Fruit fly (Drosophila melanogaster) whole organism, embryonic: ENCODE results near the gene CG5440.
A peak's percentile ranks its signal among the peaks of the same experiment; 100 is the strongest.

Experiments
- ATbp ChIP-seq: fragments of 200-800 bp; sonication (Bioruptor generic); optimal IDR thresholded peaks from 2 replicates; lab custom pipeline; 2017; ENCODE audit warnings: missing biosample characterization, mild to moderate bottlenecking, missing genetic modification characterization, missing genetic modification reagents
- Adf1 ChIP-seq: fragments of 200-800 bp; sonication (Bioruptor generic); IDR thresholded peaks from 2 replicates; pipeline ENCODE4 v1.3.6; 2022; ENCODE audit warnings: missing biosample characterization, missing genetic modification characterization
- Aef1 ChIP-seq: fragments of 200-800 bp; sonication (Bioruptor generic); IDR thresholded peaks from 3 replicates; pipeline ENCODE4 v1.3.6; 2022; ENCODE audit warnings: missing biosample characterization, missing genetic modification characterization
- Atf6 ChIP-seq: fragments of 200-800 bp; sonication (Bioruptor generic); IDR thresholded peaks from 2 replicates; pipeline ENCODE4 v1.3.6; 2022; ENCODE audit warnings: missing biosample characterization, missing genetic modification characterization
- CG10462 ChIP-seq: fragments of 200-800 bp; sonication (Bioruptor generic); optimal IDR thresholded peaks from 2 replicates; lab custom pipeline; 2016; ENCODE audit warnings: missing biosample characterization, missing genetic modification characterization
- CG10979 ChIP-seq: fragments of 200-800 bp; sonication (Bioruptor generic); optimal IDR thresholded peaks from 2 replicates; lab custom pipeline; 2018; ENCODE audit warnings: missing biosample characterization, mild to moderate bottlenecking, missing genetic modification characterization, moderate library complexity
- CG12104 ChIP-seq: fragments of 200-800 bp; sonication (Bioruptor generic); optimal IDR thresholded peaks from 3 replicates; lab custom pipeline; 2016; ENCODE audit warnings: missing biosample characterization, missing genetic modification characterization
- CG12155 ChIP-seq: fragments of 200-800 bp; sonication (Bioruptor generic); optimal IDR thresholded peaks from 3 replicates; lab custom pipeline; 2016; ENCODE audit warnings: missing biosample characterization, missing genetic modification characterization
- CG12659 ChIP-seq: fragments of 200-800 bp; sonication (Bioruptor generic); optimal IDR thresholded peaks from 3 replicates; lab custom pipeline; 2017; ENCODE audit warnings: mild to moderate bottlenecking, missing biosample characterization, missing genetic modification reagents, missing genetic modification characterization
- CG13123 ChIP-seq: fragments of 200-800 bp; sonication (Bioruptor generic); optimal IDR thresholded peaks from 2 replicates; lab custom pipeline; 2016; ENCODE audit warnings: missing biosample characterization, missing genetic modification characterization
- CG15514 ChIP-seq: fragments of 200-800 bp; sonication (Bioruptor generic); optimal IDR thresholded peaks from 3 replicates; lab custom pipeline; 2017; ENCODE audit warnings: missing biosample characterization, missing genetic modification characterization, mild to moderate bottlenecking, moderate library complexity, missing genetic modification reagents
- CG16779 ChIP-seq: fragments of 200-800 bp; sonication (Bioruptor generic); IDR thresholded peaks from 2 replicates; pipeline ENCODE4 v1.3.6; 2022; ENCODE audit warnings: missing biosample characterization, missing genetic modification characterization
- CG2120 ChIP-seq: fragments of 200-800 bp; sonication (Bioruptor generic); optimal IDR thresholded peaks from 3 replicates; lab custom pipeline; 2016; ENCODE audit warnings: missing biosample characterization, missing genetic modification characterization
- CG2875 ChIP-seq: fragments of 200-800 bp; sonication (Bioruptor generic); optimal IDR thresholded peaks from 2 replicates; lab custom pipeline; 2017; ENCODE audit warnings: missing biosample characterization, mild to moderate bottlenecking, missing genetic modification characterization, missing genetic modification reagents
- CG3065 ChIP-seq: fragments of 200-800 bp; sonication (Bioruptor generic); optimal IDR thresholded peaks from 2 replicates; lab custom pipeline; 2016; ENCODE audit warnings: missing biosample characterization, missing genetic modification characterization
- CG33557 ChIP-seq: fragments of 200-800 bp; sonication (Bioruptor generic); optimal IDR thresholded peaks from 2 replicates; lab custom pipeline; 2019; ENCODE audit warnings: missing biosample characterization, mild to moderate bottlenecking, missing genetic modification characterization, moderate library complexity
- CG34376 ChIP-seq: fragments of 200-800 bp; sonication (Bioruptor generic); optimal IDR thresholded peaks from 2 replicates; lab custom pipeline; 2018; ENCODE audit warnings: missing biosample characterization, mild to moderate bottlenecking, missing genetic modification characterization
- CG3847 ChIP-seq: fragments of 200-800 bp; sonication (Bioruptor generic); IDR thresholded peaks from 2 replicates; pipeline ENCODE4 v1.3.6; 2022; ENCODE audit warnings: missing biosample characterization, missing genetic modification characterization
- CG4404 ChIP-seq: fragments of 200-800 bp; sonication (Bioruptor generic); IDR thresholded peaks from 2 replicates; pipeline ENCODE4 v1.3.6; 2022; ENCODE audit warnings: missing biosample characterization, missing genetic modification characterization
- CG8478 ChIP-seq: fragments of >200 bp; optimal IDR thresholded peaks from 2 replicates; lab custom pipeline; 2018
- CG8765 ChIP-seq: fragments of 200-800 bp; sonication (Bioruptor generic); IDR thresholded peaks from 2 replicates; pipeline ENCODE4 v1.3.6; 2022; ENCODE audit warnings: missing biosample characterization, missing genetic modification characterization
- CkIIα-i1 ChIP-seq: fragments of 200-800 bp; sonication (Bioruptor generic); IDR thresholded peaks from 2 replicates; pipeline ENCODE4 v1.3.6; 2022; ENCODE audit warnings: missing biosample characterization, missing genetic modification characterization
- Dp ChIP-seq: fragments of 200-800 bp; sonication (Bioruptor generic); optimal IDR thresholded peaks from 2 replicates; lab custom pipeline; 2018; ENCODE audit warnings: missing biosample characterization, mild to moderate bottlenecking, missing genetic modification characterization, moderate library complexity
- Hand ChIP-seq: fragments of 200-800 bp; sonication (Bioruptor generic); optimal IDR thresholded peaks from 2 replicates; lab custom pipeline; 2017; ENCODE audit warnings: mild to moderate bottlenecking, missing biosample characterization, missing genetic modification reagents, missing genetic modification characterization
- Hey ChIP-seq: fragments of 200-800 bp; sonication (Bioruptor generic); optimal IDR thresholded peaks from 3 replicates; lab custom pipeline; 2018; ENCODE audit warnings: missing biosample characterization, mild to moderate bottlenecking, missing genetic modification characterization
- Hr39 ChIP-seq: fragments of >200 bp; optimal IDR thresholded peaks from 2 replicates; lab custom pipeline; 2017
- Mad ChIP-seq: fragments of 200-800 bp; sonication (Bioruptor generic); optimal IDR thresholded peaks from 2 replicates; lab custom pipeline; 2016; ENCODE audit warnings: missing biosample characterization, missing genetic modification characterization
- Meics ChIP-seq: fragments of 200-800 bp; sonication (Bioruptor generic); optimal IDR thresholded peaks from 2 replicates; lab custom pipeline; 2017; ENCODE audit warnings: missing biosample characterization, mild to moderate bottlenecking, missing genetic modification characterization
- Mrtf ChIP-seq: fragments of 200-800 bp; sonication (Bioruptor generic); IDR thresholded peaks from 3 replicates; pipeline ENCODE4 v1.3.6; 2022; ENCODE audit warnings: missing biosample characterization, missing genetic modification characterization
- Nf-YB ChIP-seq: fragments of 200-800 bp; sonication (Bioruptor generic); optimal IDR thresholded peaks from 3 replicates; lab custom pipeline; 2019; ENCODE audit warnings: missing biosample characterization, mild to moderate bottlenecking, missing genetic modification characterization, moderate library complexity
- Ravus ChIP-seq: fragments of 200-800 bp; sonication (Bioruptor generic); IDR thresholded peaks from 2 replicates; pipeline ENCODE4 v1.3.6; 2022; ENCODE audit warnings: missing biosample characterization, missing genetic modification characterization
- Six4 ChIP-seq: fragments of 200-800 bp; sonication (Bioruptor generic); optimal IDR thresholded peaks from 2 replicates; lab custom pipeline; 2016; ENCODE audit warnings: missing biosample characterization, missing genetic modification characterization
- Xrp1 ChIP-seq: fragments of 200-800 bp; sonication (Bioruptor generic); IDR thresholded peaks from 2 replicates; pipeline ENCODE4 v1.3.6; 2022; ENCODE audit warnings: missing biosample characterization, missing genetic modification characterization
- YL-1 ChIP-seq: fragments of 200-800 bp; sonication (Bioruptor generic); optimal IDR thresholded peaks from 3 replicates; lab custom pipeline; 2017; ENCODE audit warnings: missing biosample characterization, mild to moderate bottlenecking, missing genetic modification characterization
- abd-A ChIP-seq: fragments of 200-800 bp; sonication (Bioruptor generic); optimal IDR thresholded peaks from 3 replicates; lab custom pipeline; 2019; ENCODE audit warnings: missing biosample characterization, mild to moderate bottlenecking, missing genetic modification characterization, moderate library complexity
- ase ChIP-seq: fragments of 200-800 bp; sonication (Bioruptor generic); IDR thresholded peaks from 3 replicates; pipeline ENCODE4 v1.3.6; 2022; ENCODE audit warnings: missing biosample characterization, missing genetic modification characterization
- dm ChIP-seq: fragments of 200-800 bp; sonication (Bioruptor generic); optimal IDR thresholded peaks from 3 replicates; lab custom pipeline; 2016; ENCODE audit warnings: missing biosample characterization, missing genetic modification characterization
- fd64A ChIP-seq: fragments of 200-800 bp; sonication (Bioruptor generic); optimal IDR thresholded peaks from 3 replicates; lab custom pipeline; 2018; ENCODE audit warnings: missing biosample characterization, mild to moderate bottlenecking, missing genetic modification characterization
- fru ChIP-seq: fragments of >200 bp; optimal IDR thresholded peaks from 2 replicates; lab custom pipeline; 2017
- gce ChIP-seq: fragments of 200-800 bp; sonication (Bioruptor generic); IDR thresholded peaks from 3 replicates; pipeline ENCODE4 v1.3.6; 2022; ENCODE audit warnings: missing biosample characterization, missing genetic modification characterization
- gcm ChIP-seq: fragments of 200-800 bp; sonication (Bioruptor generic); optimal IDR thresholded peaks from 2 replicates; lab custom pipeline; 2019; ENCODE audit warnings: missing biosample characterization, mild to moderate bottlenecking, missing genetic modification characterization, moderate library complexity
- gem ChIP-seq: fragments of 200-800 bp; sonication (Bioruptor generic); optimal IDR thresholded peaks from 2 replicates; lab custom pipeline; 2019; ENCODE audit warnings: missing biosample characterization, mild to moderate bottlenecking, missing genetic modification characterization, moderate library complexity
- gfzf ChIP-seq: fragments of 200-800 bp; sonication (Bioruptor generic); optimal IDR thresholded peaks from 2 replicates; lab custom pipeline; 2016; ENCODE audit warnings: missing biosample characterization, mild to moderate bottlenecking, missing genetic modification characterization, moderate library complexity
- lola ChIP-seq, 3 experiments: fragments of >200 bp in 2 of 3; fragments of 200-800 bp in 1 of 3; sonication (Bioruptor generic) in 1 of 3; optimal IDR thresholded peaks; 2 replicates each; lab custom pipeline; 2017 to 2019; ENCODE audit warnings: missing biosample characterization in 3 of 3, missing genetic modification characterization in 3 of 3, mild to moderate bottlenecking in 1 of 3, moderate library complexity in 1 of 3
- row ChIP-seq: fragments of 200-800 bp; sonication (Bioruptor generic); IDR thresholded peaks from 3 replicates; pipeline ENCODE4 v1.3.6; 2022; ENCODE audit warnings: missing biosample characterization, missing genetic modification characterization
- so ChIP-seq: fragments of 200-800 bp; sonication (Bioruptor generic); IDR thresholded peaks from 3 replicates; pipeline ENCODE4 v1.3.6; 2022; ENCODE audit warnings: missing biosample characterization, missing genetic modification characterization
- sob ChIP-seq: fragments of 200-800 bp; sonication (Bioruptor generic); IDR thresholded peaks from 2 replicates; pipeline ENCODE4 v1.3.6; 2022; ENCODE audit warnings: missing biosample characterization, missing genetic modification characterization
- sr ChIP-seq: fragments of 200-800 bp; sonication (Bioruptor generic); IDR thresholded peaks from 3 replicates; pipeline ENCODE4 v1.3.6; 2022; ENCODE audit warnings: missing biosample characterization, missing genetic modification characterization
- tap ChIP-seq: fragments of 200-800 bp; optimal IDR thresholded peaks from 3 replicates; lab custom pipeline; 2019; ENCODE audit warnings: missing biosample characterization, mild to moderate bottlenecking, missing genetic modification characterization, moderate library complexity
- tio ChIP-seq: fragments of 200-800 bp; sonication (Bioruptor generic); optimal IDR thresholded peaks from 2 replicates; lab custom pipeline; 2017; ENCODE audit warnings: missing biosample characterization, missing genetic modification characterization, inconsistent platforms
- zen2 ChIP-seq: fragments of 200-800 bp; sonication (Bioruptor generic); IDR thresholded peaks from 3 replicates; pipeline ENCODE4 v1.3.6; 2022; ENCODE audit warnings: missing biosample characterization, missing genetic modification characterization; ENCODE audit not compliant: partially characterized antibody

CG5440 gene

dm6 chr2L:1361771-1362632, 28.1 kb downstream of the CG5440 start, which contains the start of gene NLaz (continued):
- TF ChIP-seq gfzf (no peak), so (no peak), CG12155 (peak; percentile 4), fd64A (GFP tag; lab: Kevin White, UChicago) (no peak), Aef1 (GFP tag; lab: Robert Waterston, UW) (peak; percentile 52; the same call in 1 of the 3 replicates), ATbp (GFP tag; lab: Kevin White, UChicago) (no peak), tio (no peak), lola (GFP tag; optimal IDR thresholded peaks at IDR 0.05; lab: Kevin White, UChicago) (no peak), CG33557 (GFP tag; lab: Kevin White, UChicago) (no peak), Meics (peak; percentile 30), CG13123 (GFP tag; lab: Kevin White, UChicago) (no peak), YL-1 (GFP tag; lab: Kevin White, UChicago) (no peak), fru (lab: Kevin White, UChicago) (no peak), CG3065 (GFP tag; lab: Kevin White, UChicago) (no peak), Dp (GFP tag; lab: Kevin White, UChicago) (peak; percentile 4), CkIIα-i1 (GFP tag; lab: Robert Waterston, UW) (no peak), zen2 (GFP tag; lab: Robert Waterston, UW) (no peak), CG2120 (no peak), CG34376 (GFP tag; lab: Kevin White, UChicago) (no peak), Adf1 (no peak), CG15514 (no peak), Hey (tag; lab: Kevin White, UChicago) (no peak), Ravus (GFP tag; lab: Robert Waterston, UW) (no peak), Mad (GFP tag; lab: Kevin White, UChicago) (peak; percentile 60), Atf6 (no peak), abd-A (no peak), Xrp1 (GFP tag; lab: Robert Waterston, UW) (no peak), gce (GFP tag; lab: Robert Waterston, UW) (0 out of 3 replicates have a peak, but pooled peaks have one; percentile 11), tap (no peak), CG8765 (GFP tag; lab: Robert Waterston, UW) (no peak), sr (GFP tag; lab: Robert Waterston, UW) (no peak), sob (GFP tag; lab: Robert Waterston, UW) (peak; percentile 46; the same call in 1 of the 2 replicates), Hr39 (lab: Kevin White, UChicago) (no peak), CG10979 (tag; lab: Kevin White, UChicago) (no peak), gcm (GFP tag; lab: Kevin White, UChicago) (no peak), row (GFP tag; lab: Robert Waterston, UW) (no peak), gem (tag; lab: Kevin White, UChicago) (peak; percentile 12), CG8478 (lab: Kevin White, UChicago) (no peak), CG2875 (GFP tag; lab: Kevin White, UChicago) (no peak), CG4404 (GFP tag; lab: Robert Waterston, UW) (no peak), Mrtf (GFP tag; lab: Robert Waterston, UW) (peak; percentile 84; the same call in 2 of the 3 replicates), CG12659 (GFP tag; lab: Kevin White, UChicago) (peak; percentile 27), CG10462 (no peak), Six4 (no peak), CG12104 (GFP tag; lab: Kevin White, UChicago) (no peak), Nf-YB (no peak), dm (no peak), Hand (GFP tag; lab: Kevin White, UChicago) (no peak), CG3847 (peak; percentile 53), ase (GFP tag; lab: Robert Waterston, UW) (peak; percentile 36; the same call in 2 of the 3 replicates), CG16779 (no peak)
